Fruit fly (Drosophila melanogaster) whole organism, pupa: ENCODE measurements around the gene Gr66a.

Source experiments
- CG10348 ChIP-seq: fragments of 200-800 bp; sonication (Bioruptor generic); IDR thresholded peaks from 2 replicates; pipeline ENCODE4 v1.3.6; 2022; ENCODE audit warnings: missing biosample characterization, missing genetic modification characterization
- CG12605 ChIP-seq: fragments of 200-800 bp; sonication (Bioruptor generic); IDR thresholded peaks from 2 replicates; pipeline ENCODE4 v1.3.6; 2022; ENCODE audit warnings: missing biosample characterization, missing genetic modification characterization
- CG13204 ChIP-seq: fragments of 200-800 bp; sonication (Bioruptor generic); optimal IDR thresholded peaks from 2 replicates; lab custom pipeline; 2018; ENCODE audit warnings: missing biosample characterization, mild to moderate bottlenecking, missing genetic modification characterization, moderate library complexity
- CG17806 ChIP-seq: fragments of 200-800 bp; sonication (Bioruptor generic); optimal IDR thresholded peaks from 2 replicates; lab custom pipeline; 2018; ENCODE audit warnings: missing biosample characterization, mild to moderate bottlenecking, missing genetic modification characterization, moderate library complexity
- CG34367 ChIP-seq: fragments of 200-800 bp; sonication (Bioruptor generic); optimal IDR thresholded peaks from 2 replicates; lab custom pipeline; 2018; ENCODE audit warnings: missing biosample characterization, mild to moderate bottlenecking, missing genetic modification characterization
- CG4496 ChIP-seq: fragments of 200-800 bp; sonication (Bioruptor generic); IDR thresholded peaks from 3 replicates; pipeline ENCODE4 v1.3.6; 2022; ENCODE audit warnings: missing biosample characterization, missing genetic modification characterization
- CG8159 ChIP-seq: fragments of 200-800 bp; sonication (Bioruptor generic); optimal IDR thresholded peaks from 3 replicates; lab custom pipeline; 2018; ENCODE audit warnings: missing biosample characterization, mild to moderate bottlenecking, missing genetic modification characterization, moderate library complexity
- D1 ChIP-seq: fragments of 200-800 bp; sonication (Bioruptor generic); optimal IDR thresholded peaks from 2 replicates; lab custom pipeline; 2018; ENCODE audit warnings: missing biosample characterization, mild to moderate bottlenecking, missing genetic modification characterization, moderate library complexity
- EcR ChIP-seq: fragments of 200-800 bp; sonication (Bioruptor generic); optimal IDR thresholded peaks from 3 replicates; lab custom pipeline; 2019; ENCODE audit warnings: missing biosample characterization, missing genetic modification characterization, mild to moderate bottlenecking, moderate library complexity, missing genetic modification reagents
- Ets98B ChIP-seq: fragments of 200-800 bp; sonication (Bioruptor generic); IDR thresholded peaks from 2 replicates; pipeline ENCODE4 v1.3.6; 2022; ENCODE audit warnings: missing biosample characterization, missing genetic modification characterization
- Pif1B ChIP-seq: fragments of 200-800 bp; sonication (Bioruptor generic); optimal IDR thresholded peaks from 3 replicates; lab custom pipeline; 2016; ENCODE audit warnings: missing biosample characterization, missing genetic modification characterization
- fd96Ca ChIP-seq: fragments of 200-800 bp; sonication (Bioruptor generic); IDR thresholded peaks from 3 replicates; pipeline ENCODE4 v1.3.6; 2022; ENCODE audit warnings: missing biosample characterization, missing genetic modification characterization
- gl ChIP-seq: fragments of 200-800 bp; sonication (Bioruptor generic); optimal IDR thresholded peaks from 2 replicates; lab custom pipeline; 2018; ENCODE audit warnings: missing biosample characterization, mild to moderate bottlenecking, missing genetic modification characterization
- rn ChIP-seq: fragments of 200-800 bp; sonication (Bioruptor generic); IDR thresholded peaks from 2 replicates; pipeline ENCODE4 v1.3.6; 2022; ENCODE audit warnings: missing biosample characterization, missing genetic modification characterization

- no peak for TF ChIP-seq CG34367 (tag; lab: Kevin White, UChicago)
- no peak for TF ChIP-seq gl (tag; lab: Kevin White, UChicago)
- no peak for TF ChIP-seq CG8159 (tag; lab: Kevin White, UChicago)
- TF ChIP-seq CG12605: no peak
- TF ChIP-seq CG10348 (GFP tag; lab: Robert Waterston, UW): no peak
- no peak for TF ChIP-seq rn (GFP tag; lab: Robert Waterston, UW)
- TF ChIP-seq Pif1B (GFP tag; lab: Kevin White, UChicago): no peak
- TF ChIP-seq Ets98B (GFP tag; lab: Robert Waterston, UW): no peak
- no peak for TF ChIP-seq EcR (GFP tag; lab: Kevin White, UChicago)
- no peak for TF ChIP-seq CG13204 (GFP tag; lab: Kevin White, UChicago)
- TF ChIP-seq D1 (tag; lab: Kevin White, UChicago): no peak
- no peak for TF ChIP-seq fd96Ca (GFP tag; lab: Robert Waterston, UW)
- TF ChIP-seq CG4496: 0 out of 3 replicates have a peak, but pooled peaks have one; percentile 45
- TF ChIP-seq CG17806: no peak
Observed at dm6 chr3L:8325559-8325958, 18.8 kb upstream of the Gr66a start, which contains the start of gene CG34461.
